Fruit fly (Drosophila melanogaster): ENCODE results near the gene AkhR.
A peak's percentile ranks its signal among the peaks of the same experiment; 100 is the strongest.

AkhR gene

DNA sequence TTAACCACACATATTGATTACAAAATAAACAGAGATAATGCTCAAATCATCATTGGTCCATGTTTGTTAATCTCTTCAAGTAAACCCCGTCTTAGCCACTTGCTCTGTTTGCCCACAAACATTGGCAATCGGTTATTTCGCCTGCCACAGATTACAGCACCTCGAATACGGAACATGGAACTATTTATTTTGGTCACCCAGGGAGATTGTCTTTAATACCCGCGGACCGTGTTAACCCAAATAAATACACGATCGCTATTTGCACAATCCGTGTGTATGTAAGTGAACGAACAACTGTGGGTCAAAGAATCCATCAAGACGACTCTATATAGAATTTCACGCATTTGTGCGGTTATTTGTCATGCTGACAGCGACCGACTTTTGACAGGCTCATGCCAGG, 15.2 kb downstream of the AkhR start (continued):
- TF ChIP-seq CG34422 (GFP tag; IDR thresholded peaks at IDR 0.05) = no peak
- TF ChIP-seq H2.0 (GFP tag; IDR thresholded peaks at IDR 0.05) = no peak
- TF ChIP-seq Adf1 (GFP tag; IDR thresholded peaks at IDR 0.05) = no peak
- TF ChIP-seq CG4820 (GFP tag; optimal IDR thresholded peaks at IDR 0.05) = no peak
- TF ChIP-seq dm (GFP tag; optimal IDR thresholded peaks at IDR 0.05) = no peak
- no peak for TF ChIP-seq Deaf1 (tag; optimal IDR thresholded peaks at IDR 0.05)
- no peak for TF ChIP-seq Mad (GFP tag; optimal IDR thresholded peaks at IDR 0.05)
- no peak for TF ChIP-seq CG42726 (GFP tag; IDR thresholded peaks at IDR 0.05; ENCODE audit: partially characterized antibody)
- TF ChIP-seq sr (GFP tag; IDR thresholded peaks at IDR 0.05) = no peak
- no peak for TF ChIP-seq dan (GFP tag; IDR thresholded peaks at IDR 0.05)
- TF ChIP-seq lov (optimal IDR thresholded peaks at IDR 0.05) = no peak
- 0 out of 3 replicates have a peak, but pooled peaks have one; percentile 59 for TF ChIP-seq lov (GFP tag; IDR thresholded peaks at IDR 0.05)
- TF ChIP-seq sens-2 (GFP tag; IDR thresholded peaks at IDR 0.05) = peak; percentile 54; the same call in 1 of the 2 replicates
- no peak for TF ChIP-seq ftz-f1 (GFP tag; optimal IDR thresholded peaks at IDR 0.05)
- TF ChIP-seq Dip3 (GFP tag; optimal IDR thresholded peaks at IDR 0.05) = no peak
- peak; percentile 20 for TF ChIP-seq CG9876 (GFP tag; optimal IDR thresholded peaks at IDR 0.05)
- no peak for TF ChIP-seq Awh (GFP tag; IDR thresholded peaks at IDR 0.05)
- TF ChIP-seq CG18619 (GFP tag; optimal IDR thresholded peaks at IDR 0.05) = peak; percentile 19
- peak; percentile 45 for TF ChIP-seq CG15011 (GFP tag; optimal IDR thresholded peaks at IDR 0.05)
- peak; percentile 3 for TF ChIP-seq tio (GFP tag; optimal IDR thresholded peaks at IDR 0.05)
- no peak for TF ChIP-seq az2 (GFP tag; optimal IDR thresholded peaks at IDR 0.05)
- peak; percentile 31 for TF ChIP-seq stwl (tag; optimal IDR thresholded peaks at IDR 0.05)
- TF ChIP-seq HLH4C (GFP tag; IDR thresholded peaks at IDR 0.05; ENCODE audit: partially characterized antibody) = no peak
- TF ChIP-seq gfzf (GFP tag; optimal IDR thresholded peaks at IDR 0.05) = no peak
- TF ChIP-seq Lhr (GFP tag; optimal IDR thresholded peaks at IDR 0.05) = peak; percentile 25
- TF ChIP-seq crc (GFP tag; optimal IDR thresholded peaks at IDR 0.05) = no peak
- no peak for TF ChIP-seq Oli (tag; optimal IDR thresholded peaks at IDR 0.05)
- peak; percentile 37 for TF ChIP-seq Nf-YB (GFP tag; optimal IDR thresholded peaks at IDR 0.05)
- peak; percentile 7 for TF ChIP-seq unpg (GFP tag; optimal IDR thresholded peaks at IDR 0.05)
- no peak for TF ChIP-seq E2f2 (GFP tag; IDR thresholded peaks at IDR 0.05)
- no peak for TF ChIP-seq NFAT (GFP tag; IDR thresholded peaks at IDR 0.05)
- TF ChIP-seq usp (GFP tag; optimal IDR thresholded peaks at IDR 0.05) = no peak
- TF ChIP-seq Blimp-1 (GFP tag; optimal IDR thresholded peaks at IDR 0.05) = no peak
- TF ChIP-seq bowl (GFP tag; IDR thresholded peaks at IDR 0.05) = no peak
- TF ChIP-seq chif (GFP tag; optimal IDR thresholded peaks at IDR 0.05) = peak; percentile 36
- TF ChIP-seq CG18011 (GFP tag; optimal IDR thresholded peaks at IDR 0.05) = no peak
- no peak for TF ChIP-seq psq (GFP tag; optimal IDR thresholded peaks at IDR 0.05)
- TF ChIP-seq maf-S (GFP tag; optimal IDR thresholded peaks at IDR 0.05) = no peak
- TF ChIP-seq CG4404 (GFP tag; IDR thresholded peaks at IDR 0.05) = no peak
- no peak for TF ChIP-seq CG4707 (GFP tag; optimal IDR thresholded peaks at IDR 0.05)
- TF ChIP-seq CG10431 (GFP tag; optimal IDR thresholded peaks at IDR 0.05) = no peak
- TF ChIP-seq gsb (GFP tag; IDR thresholded peaks at IDR 0.05) = no peak
- TF ChIP-seq Elba2 (GFP tag; optimal IDR thresholded peaks at IDR 0.05) = no peak
- no peak for TF ChIP-seq abd-A (tag; optimal IDR thresholded peaks at IDR 0.05)
- no peak for TF ChIP-seq CG4617 (GFP tag; optimal IDR thresholded peaks at IDR 0.05; ENCODE audit: borderline replicate concordance)
- no peak for TF ChIP-seq sna (GFP tag; IDR thresholded peaks at IDR 0.05; ENCODE audit: partially characterized antibody)
- TF ChIP-seq CG10366 (GFP tag; IDR thresholded peaks at IDR 0.05) = no peak
- TF ChIP-seq esg (GFP tag; conservative IDR thresholded peaks at IDR 0.05) = no peak
- no peak for TF ChIP-seq gce (GFP tag; IDR thresholded peaks at IDR 0.05)
- TF ChIP-seq GATAe (GFP tag; conservative IDR thresholded peaks at IDR 0.05) = no peak
- no peak for TF ChIP-seq jigr1 (GFP tag; IDR thresholded peaks at IDR 0.05)
- no peak for TF ChIP-seq corto (GFP tag; optimal IDR thresholded peaks at IDR 0.05)
- peak; percentile 2 for TF ChIP-seq CG30431 (GFP tag; optimal IDR thresholded peaks at IDR 0.05)

All from whole organism, embryonic.